Worm (Caenorhabditis elegans): Measurements from ENCODE around the gene W01B6.5.

- TF ChIP-seq ztf-29 (GFP tag; IDR thresholded peaks at IDR 0.05): no peak
- TF ChIP-seq ref-1 (GFP tag; conservative IDR thresholded peaks at IDR 0.05): no peak
- no peak for TF ChIP-seq T22C8.4 (GFP tag; IDR thresholded peaks at IDR 0.05)
- TF ChIP-seq flt-1 (GFP tag; IDR thresholded peaks at IDR 0.05): no peak
- TF ChIP-seq ztf-23 (GFP tag; IDR thresholded peaks at IDR 0.05): no peak
Observed at ce11 chrIV:10056138-10056537, 19.9 kb upstream of the W01B6.5 start, which contains the start of gene T04B2.7.

All from whole organism, midembryonic.